Worm (Caenorhabditis elegans) whole organism, late embryonic: Measurements from ENCODE around the gene F42A10.6.

Experiments used
- Y22D7AL.16 ChIP-seq: sonication (generic microtip); optimal IDR thresholded peaks from 2 replicates; lab custom pipeline; 2016; ENCODE audit warnings: missing genetic modification characterization, missing compliant biosample characterization
- ama-1 ChIP-seq: fragments of 150-350 bp; optimal IDR thresholded peaks from 2 replicates; lab custom pipeline; 2014
- ceh-48 ChIP-seq: sonication (generic microtip); optimal IDR thresholded peaks from 2 replicates; lab custom pipeline; 2016; ENCODE audit warnings: missing genetic modification characterization, inconsistent platforms, missing compliant biosample characterization
- fkh-10 ChIP-seq: fragments of 150-350 bp; optimal IDR thresholded peaks from 2 replicates; lab custom pipeline; 2014; ENCODE audit warnings: missing biosample characterization, missing genetic modification reagents, missing genetic modification characterization
- pros-1 ChIP-seq: fragments of 150-350 bp; optimal IDR thresholded peaks from 2 replicates; lab custom pipeline; 2014; ENCODE audit warnings: missing biosample characterization, missing genetic modification reagents, missing genetic modification characterization
- ref-2 ChIP-seq: sonication (generic microtip); optimal IDR thresholded peaks from 2 replicates; lab custom pipeline; 2016; ENCODE audit warnings: missing genetic modification characterization, missing compliant biosample characterization
- unc-3 ChIP-seq, 2 experiments: fragments of 200-800 bp in 1 of 2; sonication (Bioruptor generic) in 1 of 2; sonication (generic microtip) in 1 of 2; conservative IDR thresholded peaks in 1 of 2; optimal IDR thresholded peaks in 1 of 2; 2 replicates each; pipeline versions ENCODE4 v1.3.6 to Lab custom; 2016 to 2022; ENCODE audit warnings: missing compliant biosample characterization in 2 of 2, missing genetic modification characterization in 2 of 2, missing genetic modification reagents in 1 of 2

- TF ChIP-seq fkh-10 (GFP tag; lab: Kevin White, UChicago) (no peak), pros-1 (no peak), unc-3 (GFP tag; conservative IDR thresholded peaks at IDR 0.05; lab: Robert Waterston, UW) (no peak), unc-3 (tag; optimal IDR thresholded peaks at IDR 0.05; lab: Kevin White, UChicago) (no peak), Y22D7AL.16 (no peak), ref-2 (tag; lab: Kevin White, UChicago) (no peak), ama-1 (lab: Kevin White, UChicago) (no peak), ceh-48 (tag; lab: Kevin White, UChicago) (no peak)
Observed at ce11 chrIII:6139932-6140612, 36.6 kb downstream of the F42A10.6 start.
